Fruit fly (Drosophila melanogaster) whole organism, embryonic: Measurements from ENCODE around the gene Acn.

Experiments used
- Bgb ChIP-seq: fragments of 200-800 bp; sonication (Bioruptor generic); IDR thresholded peaks from 2 replicates; pipeline ENCODE4 v1.3.6; 2022; ENCODE audit warnings: missing biosample characterization, missing genetic modification characterization; ENCODE audit not compliant: partially characterized antibody
- BtbVII ChIP-seq: fragments of 200-800 bp; sonication (Bioruptor generic); optimal IDR thresholded peaks from 3 replicates; lab custom pipeline; 2017; ENCODE audit warnings: missing biosample characterization, mild to moderate bottlenecking, missing genetic modification characterization
- CG10321 ChIP-seq: fragments of 200-800 bp; sonication (Bioruptor generic); IDR thresholded peaks from 2 replicates; pipeline ENCODE4 v1.3.6; 2022; ENCODE audit warnings: missing biosample characterization, missing genetic modification characterization
- CG10565 ChIP-seq: fragments of 200-800 bp; sonication (Bioruptor generic); optimal IDR thresholded peaks from 3 replicates; lab custom pipeline; 2016; ENCODE audit warnings: missing biosample characterization, mild to moderate bottlenecking, missing genetic modification characterization
- CG11456 ChIP-seq: fragments of 200-800 bp; sonication (Bioruptor generic); IDR thresholded peaks from 3 replicates; pipeline ENCODE4 v1.3.6; 2022; ENCODE audit warnings: missing biosample characterization, missing genetic modification characterization
- CG12236 ChIP-seq: fragments of 200-800 bp; sonication (Bioruptor generic); optimal IDR thresholded peaks from 2 replicates; lab custom pipeline; 2016; ENCODE audit warnings: missing biosample characterization, missing genetic modification characterization
- CG12744 ChIP-seq: fragments of 200-800 bp; sonication (Bioruptor generic); optimal IDR thresholded peaks from 2 replicates; lab custom pipeline; 2016; ENCODE audit warnings: missing biosample characterization, missing genetic modification characterization
- CG14441 ChIP-seq: fragments of 200-800 bp; sonication (Bioruptor generic); IDR thresholded peaks from 2 replicates; pipeline ENCODE4 v1.3.6; 2022; ENCODE audit warnings: missing biosample characterization, missing genetic modification characterization
- CG14860 ChIP-seq: fragments of 200-800 bp; sonication (Bioruptor generic); IDR thresholded peaks from 3 replicates; pipeline ENCODE4 v1.3.6; 2022; ENCODE audit warnings: missing biosample characterization, missing genetic modification characterization; ENCODE audit not compliant: partially characterized antibody
- CG15696 ChIP-seq: fragments of 200-800 bp; sonication (Bioruptor generic); optimal IDR thresholded peaks from 2 replicates; lab custom pipeline; 2019; ENCODE audit warnings: missing biosample characterization, mild to moderate bottlenecking, missing genetic modification characterization, moderate library complexity
- CG17568 ChIP-seq: fragments of 200-800 bp; sonication (Bioruptor generic); optimal IDR thresholded peaks from 2 replicates; lab custom pipeline; 2018; ENCODE audit warnings: missing biosample characterization, mild to moderate bottlenecking, missing genetic modification characterization, moderate library complexity
- CG18764 ChIP-seq: fragments of 200-800 bp; sonication (Bioruptor generic); optimal IDR thresholded peaks from 3 replicates; lab custom pipeline; 2016; ENCODE audit warnings: missing biosample characterization, missing genetic modification characterization
- CG2116 ChIP-seq: fragments of 200-800 bp; sonication (Bioruptor generic); optimal IDR thresholded peaks from 3 replicates; lab custom pipeline; 2018; ENCODE audit warnings: missing biosample characterization, mild to moderate bottlenecking, missing genetic modification characterization
- CG31441 ChIP-seq: fragments of 200-800 bp; sonication (Bioruptor generic); IDR thresholded peaks from 2 replicates; pipeline ENCODE4 v1.3.6; 2022; ENCODE audit warnings: missing biosample characterization, missing genetic modification characterization
- CG4404 ChIP-seq: fragments of 200-800 bp; sonication (Bioruptor generic); IDR thresholded peaks from 2 replicates; pipeline ENCODE4 v1.3.6; 2022; ENCODE audit warnings: missing biosample characterization, missing genetic modification characterization
- CG4707 ChIP-seq: fragments of 200-800 bp; sonication (Bioruptor generic); optimal IDR thresholded peaks from 2 replicates; lab custom pipeline; 2018; ENCODE audit warnings: missing biosample characterization, mild to moderate bottlenecking, missing genetic modification characterization, moderate library complexity
- CG5245 ChIP-seq: fragments of 200-800 bp; sonication (Bioruptor generic); optimal IDR thresholded peaks from 3 replicates; lab custom pipeline; 2016; ENCODE audit warnings: missing biosample characterization, missing genetic modification characterization
- CG6272 ChIP-seq: fragments of 200-800 bp; sonication (Bioruptor generic); IDR thresholded peaks from 2 replicates; pipeline ENCODE4 v1.3.6; 2022; ENCODE audit warnings: missing biosample characterization, missing genetic modification characterization
- CG6813 ChIP-seq: fragments of 200-800 bp; sonication (Bioruptor generic); optimal IDR thresholded peaks from 2 replicates; lab custom pipeline; 2017; ENCODE audit warnings: missing biosample characterization, missing genetic modification characterization, mild to moderate bottlenecking, moderate library complexity, missing genetic modification reagents
- CG8765 ChIP-seq: fragments of 200-800 bp; sonication (Bioruptor generic); IDR thresholded peaks from 2 replicates; pipeline ENCODE4 v1.3.6; 2022; ENCODE audit warnings: missing biosample characterization, missing genetic modification characterization
- CG9437 ChIP-seq: fragments of 200-800 bp; sonication (Bioruptor generic); optimal IDR thresholded peaks from 2 replicates; lab custom pipeline; 2018; ENCODE audit warnings: missing biosample characterization, mild to moderate bottlenecking, missing genetic modification characterization
- Chrac-16 ChIP-seq: fragments of 200-800 bp; sonication (Bioruptor generic); optimal IDR thresholded peaks from 3 replicates; lab custom pipeline; 2016; ENCODE audit warnings: missing biosample characterization, missing genetic modification characterization
- Dad ChIP-seq: fragments of 200-800 bp; sonication (Bioruptor generic); optimal IDR thresholded peaks from 3 replicates; lab custom pipeline; 2016; ENCODE audit warnings: missing biosample characterization, missing genetic modification characterization
- E2f1 ChIP-seq: fragments of 200-800 bp; sonication (Bioruptor generic); IDR thresholded peaks from 2 replicates; pipeline ENCODE4 v1.3.6; 2022; ENCODE audit warnings: missing biosample characterization, missing genetic modification characterization
- HHEX ChIP-seq: fragments of 200-800 bp; sonication (Bioruptor generic); optimal IDR thresholded peaks from 3 replicates; lab custom pipeline; 2017; ENCODE audit warnings: missing biosample characterization, mild to moderate bottlenecking, missing genetic modification characterization, missing genetic modification reagents
- HLHmδ ChIP-seq: fragments of 200-800 bp; sonication (Bioruptor generic); optimal IDR thresholded peaks from 2 replicates; lab custom pipeline; 2018; ENCODE audit warnings: missing biosample characterization, mild to moderate bottlenecking, missing genetic modification characterization, moderate library complexity
- Kr ChIP-seq: fragments of 200-800 bp; sonication (Bioruptor generic); optimal IDR thresholded peaks from 2 replicates; lab custom pipeline; 2017; ENCODE audit warnings: missing biosample characterization, mild to moderate bottlenecking, missing genetic modification characterization
- MESR4 ChIP-seq: fragments of 200-800 bp; sonication (Bioruptor generic); optimal IDR thresholded peaks from 2 replicates; lab custom pipeline; 2018; ENCODE audit warnings: missing biosample characterization, mild to moderate bottlenecking, missing genetic modification characterization, moderate library complexity
- Mrtf ChIP-seq: fragments of 200-800 bp; sonication (Bioruptor generic); IDR thresholded peaks from 3 replicates; pipeline ENCODE4 v1.3.6; 2022; ENCODE audit warnings: missing biosample characterization, missing genetic modification characterization
- Nf-YB ChIP-seq: fragments of 200-800 bp; sonication (Bioruptor generic); optimal IDR thresholded peaks from 3 replicates; lab custom pipeline; 2019; ENCODE audit warnings: missing biosample characterization, mild to moderate bottlenecking, missing genetic modification characterization, moderate library complexity
- Nf-YC ChIP-seq: fragments of 200-800 bp; optimal IDR thresholded peaks from 3 replicates; lab custom pipeline; 2019; ENCODE audit warnings: missing biosample characterization, mild to moderate bottlenecking, missing genetic modification characterization, moderate library complexity
- Pdp1 ChIP-seq, 2 experiments: fragments of 200-800 bp; sonication (Bioruptor generic); optimal IDR thresholded peaks; 3 replicates each; lab custom pipeline; 2016; ENCODE audit warnings: missing biosample characterization in 2 of 2, missing genetic modification characterization in 2 of 2, mild to moderate bottlenecking in 1 of 2, moderate library complexity in 1 of 2
- Side ChIP-seq: fragments of 200-800 bp; sonication (Bioruptor generic); optimal IDR thresholded peaks from 2 replicates; lab custom pipeline; 2016; ENCODE audit warnings: missing biosample characterization, missing genetic modification characterization
- ato ChIP-seq: fragments of 200-800 bp; sonication (Bioruptor generic); IDR thresholded peaks from 2 replicates; pipeline ENCODE4 v1.3.6; 2022; ENCODE audit warnings: missing biosample characterization, missing genetic modification characterization; ENCODE audit not compliant: partially characterized antibody
- cg ChIP-seq: fragments of 200-800 bp; sonication (Bioruptor generic); optimal IDR thresholded peaks from 3 replicates; lab custom pipeline; 2019; ENCODE audit warnings: missing biosample characterization, mild to moderate bottlenecking, missing genetic modification characterization, moderate library complexity
- dpn ChIP-seq, 2 experiments: fragments of 200-800 bp; sonication (Bioruptor generic); optimal IDR thresholded peaks; 3 replicates each; lab custom pipeline; 2016; ENCODE audit warnings: missing biosample characterization in 2 of 2, missing genetic modification characterization in 2 of 2
- eve ChIP-seq, 2 experiments: fragments of >200 bp; optimal IDR thresholded peaks; 2 replicates each; lab custom pipeline; 2017; ENCODE audit warnings: missing biosample characterization in 2 of 2, missing genetic modification characterization in 2 of 2
- gcm2 ChIP-seq: fragments of 200-800 bp; sonication (Bioruptor generic); optimal IDR thresholded peaks from 2 replicates; lab custom pipeline; 2016; ENCODE audit warnings: missing biosample characterization, missing genetic modification characterization
- gfzf ChIP-seq: fragments of 200-800 bp; sonication (Bioruptor generic); optimal IDR thresholded peaks from 2 replicates; lab custom pipeline; 2016; ENCODE audit warnings: missing biosample characterization, mild to moderate bottlenecking, missing genetic modification characterization, moderate library complexity
- ken ChIP-seq: fragments of 200-800 bp; sonication (Bioruptor generic); IDR thresholded peaks from 3 replicates; pipeline ENCODE4 v1.3.6; 2022; ENCODE audit warnings: missing biosample characterization, missing genetic modification characterization
- lilli ChIP-seq: fragments of 200-800 bp; sonication (Bioruptor generic); optimal IDR thresholded peaks from 3 replicates; lab custom pipeline; 2016; ENCODE audit warnings: missing biosample characterization, missing genetic modification characterization
- p53 ChIP-seq: fragments of 200-800 bp; sonication (Bioruptor generic); optimal IDR thresholded peaks from 2 replicates; lab custom pipeline; 2016; ENCODE audit warnings: missing biosample characterization, missing genetic modification characterization
- pan ChIP-seq, 4 experiments: fragments of >200 bp in 3 of 4; fragments of 200-800 bp in 1 of 4; sonication (Bioruptor generic) in 1 of 4; optimal IDR thresholded peaks in 3 of 4; IDR thresholded peaks in 1 of 4; 2 replicates each; pipeline versions ENCODE4 v1.3.6 to Lab custom; 2017 to 2022; ENCODE audit warnings: missing biosample characterization in 2 of 4, missing genetic modification characterization in 2 of 4, mixed read lengths in 1 of 4
- ranshi ChIP-seq: fragments of 200-800 bp; sonication (Bioruptor generic); IDR thresholded peaks from 2 replicates; pipeline ENCODE4 v1.3.6; 2022; ENCODE audit warnings: missing biosample characterization, missing genetic modification characterization
- scrt ChIP-seq: fragments of 200-800 bp; sonication (Bioruptor generic); optimal IDR thresholded peaks from 2 replicates; lab custom pipeline; 2018; ENCODE audit warnings: missing biosample characterization, mild to moderate bottlenecking, missing genetic modification characterization, moderate library complexity
- seq ChIP-seq: fragments of 200-800 bp; sonication (Bioruptor generic); IDR thresholded peaks from 2 replicates; pipeline ENCODE4 v1.3.6; 2022; ENCODE audit warnings: missing biosample characterization, missing genetic modification characterization
- tgo ChIP-seq: fragments of 200-800 bp; sonication (Bioruptor generic); IDR thresholded peaks from 3 replicates; pipeline ENCODE4 v1.3.6; 2022; ENCODE audit warnings: missing biosample characterization, missing genetic modification characterization
- tll ChIP-seq, 2 experiments: fragments of 200-800 bp in 1 of 2; fragments of >200 bp in 1 of 2; sonication (Bioruptor generic) in 1 of 2; optimal IDR thresholded peaks; 2 replicates each; lab custom pipeline; 2017 to 2019; ENCODE audit warnings: missing biosample characterization in 2 of 2, missing genetic modification characterization in 2 of 2, mild to moderate bottlenecking in 1 of 2, moderate library complexity in 1 of 2
- vnd ChIP-seq: fragments of 200-800 bp; sonication (Bioruptor generic); IDR thresholded peaks from 3 replicates; pipeline ENCODE4 v1.3.6; 2022; ENCODE audit warnings: missing biosample characterization, missing genetic modification characterization; ENCODE audit not compliant: partially characterized antibody

Gene Acn

DNA sequence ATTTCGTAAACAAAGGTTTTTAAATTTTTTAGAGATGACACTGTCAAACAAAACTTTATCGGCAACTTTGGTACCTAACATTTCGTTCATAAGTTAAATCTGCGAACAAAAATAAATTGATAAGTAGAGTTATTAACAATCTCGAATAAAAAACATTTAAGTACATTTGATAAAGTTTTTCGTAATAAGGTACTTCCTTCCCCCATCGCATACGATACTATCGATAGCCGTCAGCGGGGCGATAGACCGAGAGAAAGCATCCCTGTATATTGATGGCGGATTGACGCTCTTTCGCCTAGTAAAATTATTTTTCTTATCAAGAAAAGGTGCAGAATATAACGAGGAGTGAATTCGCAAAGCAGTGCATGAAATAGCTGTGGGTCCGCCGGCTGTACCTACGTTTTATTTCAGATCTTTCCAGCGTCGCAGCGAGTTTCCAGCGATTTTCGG lies at the start of gene Acn, which contains the start of gene Ttc19 (continued):
- TF ChIP-seq ato (peak; percentile 88), CG14860 (GFP tag; lab: Robert Waterston, UW) (peak; percentile 96), Nf-YB (GFP tag; lab: Kevin White, UChicago) (peak; percentile 53), CG15696 (tag; lab: Kevin White, UChicago) (peak; percentile 79), HHEX (GFP tag; lab: Kevin White, UChicago) (peak; percentile 57), CG4707 (GFP tag; lab: Kevin White, UChicago) (peak; percentile 25), gfzf (GFP tag; lab: Kevin White, UChicago) (peak; percentile 37), Chrac-16 (GFP tag; lab: Kevin White, UChicago) (peak; percentile 82), gcm2 (GFP tag; lab: Kevin White, UChicago) (peak; percentile 45), vnd (GFP tag; lab: Robert Waterston, UW) (peak; percentile 96), BtbVII (GFP tag; lab: Kevin White, UChicago) (peak; percentile 6), CG18764 (peak; percentile 63), CG5245 (GFP tag; lab: Kevin White, UChicago) (peak; percentile 61), cg (GFP tag; lab: Kevin White, UChicago) (no peak), MESR4 (GFP tag; lab: Kevin White, UChicago) (peak; percentile 80), CG8765 (GFP tag; lab: Robert Waterston, UW) (peak; percentile 82), CG12744 (GFP tag; lab: Kevin White, UChicago) (peak; percentile 77), CG10321 (GFP tag; lab: Robert Waterston, UW) (no peak), Pdp1 (GFP tag; optimal IDR thresholded peaks at IDR 0.05; lab: Kevin White, UChicago) (peak; percentile 89 to 91), ranshi (GFP tag; lab: Robert Waterston, UW) (peak; percentile 68), CG11456 (peak; percentile 85), p53 (GFP tag; lab: Kevin White, UChicago) (peak; percentile 65), Nf-YC (peak; percentile 71), CG17568 (GFP tag; lab: Kevin White, UChicago) (no peak), dpn (GFP tag; optimal IDR thresholded peaks at IDR 0.05; lab: Kevin White, UChicago) (peak; percentile 72 to 92), E2f1 (peak; percentile 62), Side (GFP tag; lab: Kevin White, UChicago) (peak; percentile 90), Bgb (peak; percentile 95), CG2116 (peak; percentile 99), CG4404 (peak; percentile 71), CG10565 (GFP tag; lab: Kevin White, UChicago) (peak; percentile 9), pan (optimal IDR thresholded peaks at IDR 0.05; lab: Kevin White, UChicago) (no peak), pan (GFP tag; optimal IDR thresholded peaks at IDR 0.05 in 1 of 2, IDR thresholded peaks at IDR 0.05 in 1 of 2) (peak in 1 of 2 experiments; percentile 87), CG6272 (GFP tag; lab: Robert Waterston, UW) (peak; percentile 85), eve (GFP tag; optimal IDR thresholded peaks at IDR 0.05; lab: Kevin White, UChicago) (no peak), CG31441 (no peak; the same call in 1 of the 2 replicates), scrt (GFP tag; lab: Kevin White, UChicago) (no peak), tgo (GFP tag; lab: Robert Waterston, UW) (peak; percentile 86), CG6813 (peak; percentile 23), tll (GFP tag; optimal IDR thresholded peaks at IDR 0.05; lab: Kevin White, UChicago) (no peak), Mrtf (GFP tag; lab: Robert Waterston, UW) (no peak; the same call in none of the 3 replicates), Kr (GFP tag; lab: Kevin White, UChicago) (no peak), lilli (GFP tag; lab: Kevin White, UChicago) (peak; percentile 93), ken (GFP tag; lab: Robert Waterston, UW) (peak; percentile 86), CG14441 (GFP tag; lab: Robert Waterston, UW) (peak; percentile 82), CG12236 (peak; percentile 86), Dad (GFP tag; lab: Kevin White, UChicago) (peak; percentile 92), CG9437 (GFP tag; lab: Kevin White, UChicago) (peak; percentile 82), seq (peak; percentile 73), HLHmδ (GFP tag; lab: Kevin White, UChicago) (no peak)
